Worm (Caenorhabditis elegans): ENCODE results near the gene scl-17.

ce11 chrII:1482419-1482818, 37.4 kb downstream of the scl-17 start:
- TF ChIP-seq ztf-11 (tag; optimal IDR thresholded peaks at IDR 0.05) = no peak
- TF ChIP-seq mdl-1 (tag; optimal IDR thresholded peaks at IDR 0.05) = no peak
- no peak for TF ChIP-seq nhr-23 (tag; optimal IDR thresholded peaks at IDR 0.05)
- TF ChIP-seq ztf-4 (tag; optimal IDR thresholded peaks at IDR 0.05) = no peak
- no peak for TF ChIP-seq skn-1 (tag; optimal IDR thresholded peaks at IDR 0.05)
- no peak for TF ChIP-seq fkh-10 (GFP tag; optimal IDR thresholded peaks at IDR 0.05)
- TF ChIP-seq ama-1 (optimal IDR thresholded peaks at IDR 0.05) = no peak
- TF ChIP-seq nhr-11 (tag; optimal IDR thresholded peaks at IDR 0.05) = no peak
- no peak for TF ChIP-seq nhr-25 (tag; optimal IDR thresholded peaks at IDR 0.05)
- TF ChIP-seq pha-4 (tag; optimal IDR thresholded peaks at IDR 0.05) = no peak
- TF ChIP-seq nhr-76 (tag; optimal IDR thresholded peaks at IDR 0.05) = no peak

All from whole organism, L3 larva.